Fruit fly (Drosophila melanogaster) whole organism, embryonic: ENCODE data around the gene CG3703.
A peak's percentile ranks its signal among the peaks of the same experiment; 100 is the strongest.

Source experiments
- ATbp ChIP-seq: fragments of 200-800 bp; sonication (Bioruptor generic); optimal IDR thresholded peaks from 2 replicates; lab custom pipeline; 2017; ENCODE audit warnings: missing biosample characterization, mild to moderate bottlenecking, missing genetic modification characterization, missing genetic modification reagents
- Abd-B ChIP-seq: fragments of 200-800 bp; sonication (Bioruptor generic); optimal IDR thresholded peaks from 2 replicates; lab custom pipeline; 2018; ENCODE audit warnings: missing biosample characterization, mild to moderate bottlenecking, missing genetic modification characterization, moderate library complexity
- Bteb2 ChIP-seq: fragments of 200-800 bp; sonication (Bioruptor generic); optimal IDR thresholded peaks from 2 replicates; lab custom pipeline; 2016; ENCODE audit warnings: missing biosample characterization, missing genetic modification characterization
- CG10543 ChIP-seq: fragments of 200-800 bp; sonication (Bioruptor generic); optimal IDR thresholded peaks from 3 replicates; lab custom pipeline; 2017; ENCODE audit warnings: missing biosample characterization, mild to moderate bottlenecking, missing genetic modification characterization, moderate library complexity
- CG12219 ChIP-seq: fragments of 200-800 bp; sonication (Bioruptor generic); optimal IDR thresholded peaks from 3 replicates; lab custom pipeline; 2018; ENCODE audit warnings: missing biosample characterization, mild to moderate bottlenecking, missing genetic modification characterization
- CG12299 ChIP-seq: fragments of 200-800 bp; sonication (Bioruptor generic); optimal IDR thresholded peaks from 2 replicates; lab custom pipeline; 2018; ENCODE audit warnings: missing biosample characterization, mild to moderate bottlenecking, missing genetic modification characterization
- CG13624 ChIP-seq: fragments of 200-800 bp; sonication (Bioruptor generic); optimal IDR thresholded peaks from 2 replicates; lab custom pipeline; 2016; ENCODE audit warnings: missing biosample characterization, missing genetic modification characterization
- CG13894 ChIP-seq: fragments of 200-800 bp; sonication (Bioruptor generic); optimal IDR thresholded peaks from 3 replicates; lab custom pipeline; 2018; ENCODE audit warnings: missing biosample characterization, mild to moderate bottlenecking, missing genetic modification characterization, moderate library complexity
- CG14710 ChIP-seq: fragments of 200-800 bp; sonication (Bioruptor generic); optimal IDR thresholded peaks from 3 replicates; lab custom pipeline; 2019; ENCODE audit warnings: missing biosample characterization, mild to moderate bottlenecking, missing genetic modification characterization, moderate library complexity
- CG17802 ChIP-seq: fragments of 200-800 bp; sonication (Bioruptor generic); optimal IDR thresholded peaks from 2 replicates; lab custom pipeline; 2018; ENCODE audit warnings: missing biosample characterization, mild to moderate bottlenecking, missing genetic modification characterization, moderate library complexity
- CG2678 ChIP-seq: fragments of 200-800 bp; sonication (Bioruptor generic); optimal IDR thresholded peaks from 3 replicates; lab custom pipeline; 2019; ENCODE audit warnings: missing biosample characterization, mild to moderate bottlenecking, missing genetic modification characterization, moderate library complexity
- CG2712 ChIP-seq: fragments of 200-800 bp; optimal IDR thresholded peaks from 3 replicates; lab custom pipeline; 2019; ENCODE audit warnings: missing biosample characterization, mild to moderate bottlenecking, missing genetic modification characterization, moderate library complexity
- CG31365 ChIP-seq: fragments of 200-800 bp; sonication (Bioruptor generic); optimal IDR thresholded peaks from 2 replicates; lab custom pipeline; 2018; ENCODE audit warnings: missing biosample characterization, mild to moderate bottlenecking, missing genetic modification characterization
- CG34224 ChIP-seq: fragments of 200-800 bp; sonication (Bioruptor generic); IDR thresholded peaks from 3 replicates; pipeline ENCODE4 v1.3.6; 2022; ENCODE audit warnings: missing biosample characterization, missing genetic modification characterization; ENCODE audit not compliant: partially characterized antibody
- CG34422 ChIP-seq: fragments of 200-800 bp; sonication (Bioruptor generic); IDR thresholded peaks from 3 replicates; pipeline ENCODE4 v1.3.6; 2022; ENCODE audit warnings: missing biosample characterization, missing genetic modification characterization
- CG4282 ChIP-seq: fragments of 200-800 bp; sonication (Bioruptor generic); optimal IDR thresholded peaks from 2 replicates; lab custom pipeline; 2016; ENCODE audit warnings: missing biosample characterization, missing genetic modification characterization
- CG4707 ChIP-seq: fragments of 200-800 bp; sonication (Bioruptor generic); optimal IDR thresholded peaks from 2 replicates; lab custom pipeline; 2018; ENCODE audit warnings: missing biosample characterization, mild to moderate bottlenecking, missing genetic modification characterization, moderate library complexity
- CG6175 ChIP-seq: fragments of 200-800 bp; sonication (Bioruptor generic); IDR thresholded peaks from 3 replicates; pipeline ENCODE4 v1.3.6; 2022; ENCODE audit warnings: missing biosample characterization, missing genetic modification characterization
- CG7839 ChIP-seq: fragments of 200-800 bp; sonication (Bioruptor generic); optimal IDR thresholded peaks from 3 replicates; lab custom pipeline; 2018; ENCODE audit warnings: missing biosample characterization, mild to moderate bottlenecking, missing genetic modification characterization, moderate library complexity
- CG8924 ChIP-seq: fragments of 200-800 bp; optimal IDR thresholded peaks from 3 replicates; lab custom pipeline; 2019; ENCODE audit warnings: missing biosample characterization, mild to moderate bottlenecking, missing genetic modification characterization, moderate library complexity
- CG9609 ChIP-seq: fragments of 200-800 bp; sonication (Bioruptor generic); optimal IDR thresholded peaks from 3 replicates; lab custom pipeline; 2016; ENCODE audit warnings: missing biosample characterization, missing genetic modification characterization
- H15 ChIP-seq: fragments of 200-800 bp; sonication (Bioruptor generic); IDR thresholded peaks from 3 replicates; pipeline ENCODE4 v1.3.6; 2022; ENCODE audit warnings: missing biosample characterization, missing genetic modification characterization
- HHEX ChIP-seq: fragments of 200-800 bp; sonication (Bioruptor generic); optimal IDR thresholded peaks from 3 replicates; lab custom pipeline; 2017; ENCODE audit warnings: missing biosample characterization, mild to moderate bottlenecking, missing genetic modification characterization, missing genetic modification reagents
- Hmr ChIP-seq: fragments of 200-800 bp; sonication (Bioruptor generic); optimal IDR thresholded peaks from 3 replicates; lab custom pipeline; 2017; ENCODE audit warnings: mild to moderate bottlenecking, missing biosample characterization, missing genetic modification reagents, missing genetic modification characterization
- Hmx ChIP-seq: fragments of 200-800 bp; sonication (Bioruptor generic); optimal IDR thresholded peaks from 2 replicates; lab custom pipeline; 2016; ENCODE audit warnings: missing biosample characterization, missing genetic modification characterization
- NK7.1 ChIP-seq: fragments of 200-800 bp; sonication (Bioruptor generic); optimal IDR thresholded peaks from 3 replicates; lab custom pipeline; 2016; ENCODE audit warnings: missing biosample characterization, missing genetic modification characterization
- Nf-YB ChIP-seq: fragments of 200-800 bp; sonication (Bioruptor generic); optimal IDR thresholded peaks from 3 replicates; lab custom pipeline; 2019; ENCODE audit warnings: missing biosample characterization, mild to moderate bottlenecking, missing genetic modification characterization, moderate library complexity
- Rx ChIP-seq: fragments of 200-800 bp; sonication (Bioruptor generic); IDR thresholded peaks from 2 replicates; pipeline ENCODE4 v1.3.6; 2022; ENCODE audit warnings: missing biosample characterization, missing genetic modification characterization
- ab ChIP-seq: fragments of 200-800 bp; sonication (Bioruptor generic); optimal IDR thresholded peaks from 2 replicates; lab custom pipeline; 2016; ENCODE audit warnings: missing biosample characterization, missing genetic modification characterization
- az2 ChIP-seq: fragments of 200-800 bp; sonication (Bioruptor generic); optimal IDR thresholded peaks from 3 replicates; lab custom pipeline; 2016; ENCODE audit warnings: missing biosample characterization, missing genetic modification characterization
- ci ChIP-seq: fragments of 200-800 bp; sonication (Bioruptor generic); IDR thresholded peaks from 3 replicates; pipeline ENCODE4 v1.3.6; 2022; ENCODE audit warnings: missing biosample characterization, missing genetic modification characterization
- dati ChIP-seq: fragments of 200-800 bp; sonication (Bioruptor generic); IDR thresholded peaks from 2 replicates; pipeline ENCODE4 v1.3.6; 2022; ENCODE audit warnings: missing biosample characterization, missing genetic modification characterization
- disco-r ChIP-seq: fragments of 200-800 bp; sonication (Bioruptor generic); optimal IDR thresholded peaks from 2 replicates; lab custom pipeline; 2016; ENCODE audit warnings: missing biosample characterization, missing genetic modification characterization
- ems ChIP-seq: fragments of 200-800 bp; sonication (Bioruptor generic); optimal IDR thresholded peaks from 3 replicates; lab custom pipeline; 2016; ENCODE audit warnings: missing biosample characterization, missing genetic modification characterization
- eve ChIP-seq, 2 experiments: fragments of >200 bp; optimal IDR thresholded peaks; 2 replicates each; lab custom pipeline; 2017; ENCODE audit warnings: missing biosample characterization in 2 of 2, missing genetic modification characterization in 2 of 2
- fd3F ChIP-seq: fragments of 200-800 bp; sonication (Bioruptor generic); optimal IDR thresholded peaks from 2 replicates; lab custom pipeline; 2018; ENCODE audit warnings: missing biosample characterization, mild to moderate bottlenecking, missing genetic modification characterization, moderate library complexity
- gcm ChIP-seq: fragments of 200-800 bp; sonication (Bioruptor generic); optimal IDR thresholded peaks from 2 replicates; lab custom pipeline; 2019; ENCODE audit warnings: missing biosample characterization, mild to moderate bottlenecking, missing genetic modification characterization, moderate library complexity
- lbe ChIP-seq: fragments of 200-800 bp; sonication (Bioruptor generic); optimal IDR thresholded peaks from 2 replicates; lab custom pipeline; 2016; ENCODE audit warnings: missing biosample characterization, mild to moderate bottlenecking, missing genetic modification characterization
- maf-S ChIP-seq: fragments of 200-800 bp; sonication (Bioruptor generic); optimal IDR thresholded peaks from 2 replicates; lab custom pipeline; 2016; ENCODE audit warnings: missing biosample characterization, missing genetic modification characterization
- pb ChIP-seq: fragments of 200-800 bp; sonication (Bioruptor generic); optimal IDR thresholded peaks from 3 replicates; lab custom pipeline; 2016; ENCODE audit warnings: missing biosample characterization, missing genetic modification characterization
- pho ChIP-seq: fragments of 200-800 bp; sonication (Bioruptor generic); optimal IDR thresholded peaks from 2 replicates; lab custom pipeline; 2016; ENCODE audit warnings: missing biosample characterization, missing genetic modification characterization
- ranshi ChIP-seq: fragments of 200-800 bp; sonication (Bioruptor generic); IDR thresholded peaks from 2 replicates; pipeline ENCODE4 v1.3.6; 2022; ENCODE audit warnings: missing biosample characterization, missing genetic modification characterization
- repo ChIP-seq: fragments of 200-800 bp; sonication (Bioruptor generic); optimal IDR thresholded peaks from 2 replicates; lab custom pipeline; 2016; ENCODE audit warnings: missing biosample characterization, missing genetic modification characterization
- rib ChIP-seq: fragments of 200-800 bp; sonication (Bioruptor generic); IDR thresholded peaks from 2 replicates; pipeline ENCODE4 v1.3.6; 2022; ENCODE audit warnings: missing biosample characterization, missing genetic modification characterization
- ro ChIP-seq: fragments of 200-800 bp; sonication (Bioruptor generic); IDR thresholded peaks from 2 replicates; pipeline ENCODE4 v1.3.6; 2022; ENCODE audit warnings: missing biosample characterization, missing genetic modification characterization
- row ChIP-seq: fragments of 200-800 bp; sonication (Bioruptor generic); IDR thresholded peaks from 3 replicates; pipeline ENCODE4 v1.3.6; 2022; ENCODE audit warnings: missing biosample characterization, missing genetic modification characterization
- sc ChIP-seq, 3 experiments: fragments of >200 bp in 2 of 3; fragments of 200-800 bp in 1 of 3; sonication (Bioruptor generic) in 1 of 3; optimal IDR thresholded peaks; 2 replicates in 2 of 3; 3 replicates in 1 of 3; lab custom pipeline; 2017; ENCODE audit warnings: mild to moderate bottlenecking in 1 of 3, missing biosample characterization in 1 of 3, missing genetic modification characterization in 1 of 3, missing genetic modification reagents in 1 of 3
- ttk ChIP-seq: fragments of 200-800 bp; sonication (Bioruptor generic); IDR thresholded peaks from 2 replicates; pipeline ENCODE4 v2.1.2; 2022; ENCODE audit warnings: missing biosample characterization, missing genetic modification characterization
- tx ChIP-seq: fragments of 200-800 bp; sonication (Bioruptor generic); optimal IDR thresholded peaks from 2 replicates; lab custom pipeline; 2016; ENCODE audit warnings: missing biosample characterization, missing genetic modification characterization
- vvl ChIP-seq: fragments of 200-800 bp; sonication (Bioruptor generic); IDR thresholded peaks from 2 replicates; pipeline ENCODE4 v1.3.6; 2022; ENCODE audit warnings: missing biosample characterization, missing genetic modification characterization
- wor ChIP-seq: fragments of 200-800 bp; sonication (Bioruptor generic); IDR thresholded peaks from 2 replicates; pipeline ENCODE4 v1.3.6; 2022; ENCODE audit warnings: missing biosample characterization, missing genetic modification characterization

The CG3703 gene

dm6 chrX:955873-956272 is 10.3 kb upstream of the CG3703 start (continued):
- TF ChIP-seq repo (GFP tag; lab: Kevin White, UChicago) (peak; percentile 2), NK7.1 (peak; percentile 22), HHEX (GFP tag; lab: Kevin White, UChicago) (peak; percentile 53), rib (no peak), maf-S (peak; percentile 6), CG8924 (tag; lab: Kevin White, UChicago) (peak; percentile 47), wor (GFP tag; lab: Robert Waterston, UW) (no peak), row (GFP tag; lab: Robert Waterston, UW) (peak; percentile 66), tx (peak; percentile 37), CG12299 (tag; lab: Kevin White, UChicago) (peak; percentile 8), CG2678 (tag; lab: Kevin White, UChicago) (peak; percentile 73), CG12219 (GFP tag; lab: Kevin White, UChicago) (peak; percentile 57), pho (GFP tag; lab: Kevin White, UChicago) (peak; percentile 30), CG34224 (GFP tag; lab: Robert Waterston, UW) (no peak), CG34422 (GFP tag; lab: Robert Waterston, UW) (peak; percentile 61; the same call in 2 of the 3 replicates), ems (GFP tag; lab: Kevin White, UChicago) (peak; percentile 12), gcm (GFP tag; lab: Kevin White, UChicago) (no peak), az2 (GFP tag; lab: Kevin White, UChicago) (peak; percentile 55), CG2712 (tag; lab: Kevin White, UChicago) (peak; percentile 51), CG7839 (tag; lab: Kevin White, UChicago) (peak; percentile 74), Hmx (GFP tag; lab: Kevin White, UChicago) (no peak), vvl (GFP tag; lab: Robert Waterston, UW) (peak; percentile 69), disco-r (no peak), CG14710 (peak; percentile 13), ro (GFP tag; lab: Robert Waterston, UW) (0 out of 2 replicates have a peak, but pooled peaks have one; percentile 24), ttk (GFP tag; lab: Robert Waterston, UW) (peak; percentile 56), lbe (GFP tag; lab: Kevin White, UChicago) (no peak), eve (GFP tag; optimal IDR thresholded peaks at IDR 0.05; lab: Kevin White, UChicago) (peak in 1 of 2 experiments; percentile 71), CG4282 (no peak), CG9609 (GFP tag; lab: Kevin White, UChicago) (peak; percentile 34), CG13624 (GFP tag; lab: Kevin White, UChicago) (peak; percentile 56), CG10543 (GFP tag; lab: Kevin White, UChicago) (no peak), sc (optimal IDR thresholded peaks at IDR 0.05; lab: Kevin White, UChicago) (no peak), sc (GFP tag; optimal IDR thresholded peaks at IDR 0.05; lab: Kevin White, UChicago) (no peak), CG31365 (tag; lab: Kevin White, UChicago) (peak; percentile 15), CG4707 (GFP tag; lab: Kevin White, UChicago) (peak; percentile 28), H15 (peak; percentile 51; the same call in 1 of the 3 replicates), ab (GFP tag; lab: Kevin White, UChicago) (no peak), Nf-YB (GFP tag; lab: Kevin White, UChicago) (peak; percentile 17), Rx (0 out of 2 replicates have a peak, but pooled peaks have one; percentile 36), ATbp (GFP tag; lab: Kevin White, UChicago) (peak; percentile 65), dati (GFP tag; lab: Robert Waterston, UW) (no peak), Hmr (GFP tag; lab: Kevin White, UChicago) (peak; percentile 65), CG6175 (GFP tag; lab: Robert Waterston, UW) (no peak), CG13894 (tag; lab: Kevin White, UChicago) (peak; percentile 12), ci (GFP tag; lab: Robert Waterston, UW) (peak; percentile 78; the same call in 2 of the 3 replicates), Abd-B (GFP tag; lab: Kevin White, UChicago) (peak; percentile 38), ranshi (GFP tag; lab: Robert Waterston, UW) (peak; percentile 59), CG17802 (peak; percentile 24), fd3F (peak; percentile 30), pb (GFP tag; lab: Kevin White, UChicago) (peak; percentile 62), Bteb2 (GFP tag; lab: Kevin White, UChicago) (no peak)
